Worm (Caenorhabditis elegans): ENCODE data around the gene Y66D12A.8.

DNA sequence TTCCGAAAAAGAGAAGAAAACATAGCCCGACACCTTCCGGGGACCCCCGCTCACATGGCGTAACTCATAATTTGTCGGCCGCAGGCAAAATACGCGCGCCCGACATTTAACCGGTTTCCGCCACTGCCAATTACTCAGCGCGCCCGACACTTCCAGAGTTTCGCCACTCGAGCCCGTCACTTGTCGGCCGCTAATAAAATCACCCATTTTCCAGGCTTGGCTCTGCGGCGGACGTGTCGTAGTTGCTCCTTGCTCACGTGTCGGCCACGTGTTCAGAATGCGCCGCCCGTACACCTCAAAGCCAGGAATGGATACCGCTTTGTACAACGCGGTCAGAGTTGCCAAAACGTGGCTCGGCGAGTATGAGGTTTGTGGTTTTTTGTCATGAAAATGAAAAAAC is 53.6 kb downstream of the Y66D12A.8 start:
- TF ChIP-seq dmd-4 (tag; optimal IDR thresholded peaks at IDR 0.05; ENCODE audit: borderline replicate concordance) (no peak), sox-4 (tag; optimal IDR thresholded peaks at IDR 0.05) (no peak), ama-1 (optimal IDR thresholded peaks at IDR 0.05) (no peak), ceh-22 (tag; optimal IDR thresholded peaks at IDR 0.05) (no peak), syd-9 (tag; optimal IDR thresholded peaks at IDR 0.05) (no peak), F13H6.1 (tag; optimal IDR thresholded peaks at IDR 0.05) (no peak), unc-86 (tag; optimal IDR thresholded peaks at IDR 0.05) (no peak), tbx-2 (tag; optimal IDR thresholded peaks at IDR 0.05) (no peak), pat-9 (tag; optimal IDR thresholded peaks at IDR 0.05) (no peak), elt-4 (tag; optimal IDR thresholded peaks at IDR 0.05) (no peak), sox-2 (GFP tag; IDR thresholded peaks at IDR 0.05) (no peak), hlh-30 (tag; optimal IDR thresholded peaks at IDR 0.05; ENCODE audit: insufficient read depth) (no peak)
